Fruit fly (Drosophila melanogaster): Measurements from ENCODE around the gene CG6567.

DNA sequence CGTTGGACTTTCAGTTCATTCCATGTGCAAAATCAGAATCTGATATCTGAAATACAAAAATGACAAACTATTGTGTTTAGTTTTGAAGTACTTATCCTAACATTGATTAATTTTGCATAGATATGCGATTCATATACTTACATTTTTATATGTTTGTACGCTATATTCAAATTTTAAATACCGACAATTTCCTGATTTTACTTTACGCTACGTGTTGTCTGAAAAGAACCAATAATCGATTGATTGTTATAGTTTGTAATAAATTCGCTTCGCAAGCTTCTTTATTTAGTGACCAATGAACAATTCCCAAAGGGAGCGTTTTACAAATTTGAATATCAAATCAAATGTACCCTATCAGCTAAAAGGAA is 35.3 kb upstream of the CG6567 start, which contains the start of gene Ak3:
- TF ChIP-seq CG8478 (optimal IDR thresholded peaks at IDR 0.05) (no peak), CTCF (optimal IDR thresholded peaks at IDR 0.05) (no peak)
